Worm (Caenorhabditis elegans): Measurements from ENCODE around the gene clec-171.

DNA sequence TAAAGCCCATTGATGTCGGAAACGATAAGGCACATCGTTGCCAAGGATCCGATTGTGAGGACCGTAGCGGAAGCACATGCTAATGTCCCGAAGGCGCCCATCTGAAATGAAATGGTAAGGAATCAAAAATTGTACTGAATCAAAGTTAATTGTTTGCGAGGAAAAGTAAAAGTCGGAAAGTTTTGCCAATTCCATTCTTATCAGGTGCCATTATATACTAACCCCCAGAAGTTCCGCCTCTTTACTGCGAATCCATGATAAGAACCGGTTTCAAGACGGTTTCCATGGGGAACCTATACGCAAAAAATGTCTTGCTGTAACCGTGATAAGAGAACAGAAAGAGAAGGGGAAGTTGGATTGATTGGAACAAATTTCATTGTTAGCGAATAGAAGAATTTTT lies 33.5 kb upstream of the clec-171 start, which contains the start of gene col-106:
- no peak for TF ChIP-seq nhr-76 (tag; optimal IDR thresholded peaks at IDR 0.05)
- no peak for TF ChIP-seq ces-1 (GFP tag; optimal IDR thresholded peaks at IDR 0.05)
- no peak for TF ChIP-seq unc-62 (GFP tag; optimal IDR thresholded peaks at IDR 0.05)
- no peak for TF ChIP-seq lsy-2 (tag; optimal IDR thresholded peaks at IDR 0.05)
- no peak for TF ChIP-seq blmp-1 (tag; optimal IDR thresholded peaks at IDR 0.05)
- TF ChIP-seq lin-13 (tag; optimal IDR thresholded peaks at IDR 0.05) = no peak
- TF ChIP-seq nhr-237 (tag; optimal IDR thresholded peaks at IDR 0.05) = no peak
- TF ChIP-seq bed-3 (GFP tag; optimal IDR thresholded peaks at IDR 0.05) = no peak
- no peak for TF ChIP-seq unc-39 (tag; optimal IDR thresholded peaks at IDR 0.05)
- TF ChIP-seq mep-1 (tag; optimal IDR thresholded peaks at IDR 0.05) = no peak
